Fruit fly (Drosophila melanogaster): ENCODE measurements around the gene shop.

Gene shop

DNA sequence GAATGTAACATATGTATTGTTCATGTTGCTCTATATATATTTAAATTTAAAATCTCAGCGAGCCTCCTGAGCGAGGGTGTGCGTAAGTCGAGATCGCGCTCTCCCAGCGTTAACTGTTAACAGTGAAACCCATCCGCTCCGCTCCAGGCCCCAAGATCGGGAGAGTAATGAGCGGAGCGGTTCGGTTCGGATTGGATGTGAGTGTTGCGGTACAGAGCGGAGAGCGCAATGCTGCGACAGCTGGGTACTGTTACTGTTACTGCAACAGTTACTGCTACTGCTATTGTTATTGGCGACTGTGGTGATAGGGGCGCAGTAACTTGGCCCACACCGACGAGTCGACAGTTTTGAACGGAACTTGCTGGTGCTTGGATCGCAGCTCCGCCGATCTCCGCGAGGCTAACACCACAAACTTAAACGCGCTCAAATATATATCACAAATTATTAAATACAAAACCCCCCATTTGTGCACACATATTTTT is 16.0 kb downstream of the shop start, which contains the start of gene Pvf1 (continued):
- TF ChIP-seq Awh (GFP tag; IDR thresholded peaks at IDR 0.05) (no peak), Trl (optimal IDR thresholded peaks at IDR 0.05) (peak; percentile 82), Trl (GFP tag; optimal IDR thresholded peaks at IDR 0.05) (no peak), gt (GFP tag; IDR thresholded peaks at IDR 0.05) (no peak), sens (GFP tag) (peak; percentile 80), CG18476 (GFP tag; optimal IDR thresholded peaks at IDR 0.05) (no peak), chinmo (GFP tag; IDR thresholded peaks at IDR 0.05; ENCODE audit: partially characterized antibody) (peak; percentile 68; the same call in 1 of the 4 replicates), CG6791 (GFP tag; IDR thresholded peaks at IDR 0.05; ENCODE audit: partially characterized antibody) (no peak), CG8765 (GFP tag; IDR thresholded peaks at IDR 0.05) (no peak), pan (optimal IDR thresholded peaks at IDR 0.05) (no peak), pan (GFP tag; optimal IDR thresholded peaks at IDR 0.05 in 1 of 2, IDR thresholded peaks at IDR 0.05 in 1 of 2) (no peak), Sry-β (GFP tag; optimal IDR thresholded peaks at IDR 0.05) (no peak), Sox100B (GFP tag; optimal IDR thresholded peaks at IDR 0.05) (no peak), ato (GFP tag; IDR thresholded peaks at IDR 0.05; ENCODE audit: partially characterized antibody) (no peak), HmgZ (tag; optimal IDR thresholded peaks at IDR 0.05) (peak; percentile 25), run (tag; optimal IDR thresholded peaks at IDR 0.05) (no peak), CG15269 (tag; optimal IDR thresholded peaks at IDR 0.05) (peak; percentile 36), CG9932 (GFP tag; IDR thresholded peaks at IDR 0.05) (no peak), CG17568 (GFP tag; optimal IDR thresholded peaks at IDR 0.05) (no peak), Myb (GFP tag; optimal IDR thresholded peaks at IDR 0.05) (no peak), CG17612 (GFP tag; IDR thresholded peaks at IDR 0.05) (no peak), D19A (tag; optimal IDR thresholded peaks at IDR 0.05) (peak; percentile 67), pnt (GFP tag; optimal IDR thresholded peaks at IDR 0.05) (no peak), dati (GFP tag; IDR thresholded peaks at IDR 0.05) (no peak), CG8281 (tag; optimal IDR thresholded peaks at IDR 0.05) (peak; percentile 29), lilli (GFP tag; optimal IDR thresholded peaks at IDR 0.05) (no peak), Jarid2 (GFP tag; optimal IDR thresholded peaks at IDR 0.05) (peak; percentile 80), Adf1 (GFP tag; IDR thresholded peaks at IDR 0.05) (peak; percentile 25; the same call in 1 of the 2 replicates), H15 (GFP tag; IDR thresholded peaks at IDR 0.05) (no peak), kay (GFP tag; optimal IDR thresholded peaks at IDR 0.05) (no peak), tna (GFP tag; IDR thresholded peaks at IDR 0.05; ENCODE audit: partially characterized antibody) (0 out of 2 replicates have a peak, but pooled peaks have one; percentile 19), dmrt11E (tag; optimal IDR thresholded peaks at IDR 0.05) (no peak), HLHmδ (GFP tag; optimal IDR thresholded peaks at IDR 0.05) (no peak), CG11504 (tag; optimal IDR thresholded peaks at IDR 0.05) (no peak), row (GFP tag; IDR thresholded peaks at IDR 0.05) (peak; percentile 77), Nf-YC (tag; optimal IDR thresholded peaks at IDR 0.05) (peak; percentile 34), Meics (GFP tag; optimal IDR thresholded peaks at IDR 0.05) (peak; percentile 1), lola (GFP tag; optimal IDR thresholded peaks at IDR 0.05) (no peak), CrebB (tag; optimal IDR thresholded peaks at IDR 0.05) (no peak), ewg (GFP tag; optimal IDR thresholded peaks at IDR 0.05) (no peak), fu2 (GFP tag; optimal IDR thresholded peaks at IDR 0.05) (no peak), sc (optimal IDR thresholded peaks at IDR 0.05) (no peak), sc (GFP tag; optimal IDR thresholded peaks at IDR 0.05) (no peak), abd-A (tag; optimal IDR thresholded peaks at IDR 0.05) (no peak), Sox102F (GFP tag; optimal IDR thresholded peaks at IDR 0.05) (no peak), sd (tag; optimal IDR thresholded peaks at IDR 0.05) (no peak), kni (GFP tag; optimal IDR thresholded peaks at IDR 0.05) (peak; percentile 25), Dek (tag; optimal IDR thresholded peaks at IDR 0.05) (no peak), CG9437 (GFP tag; optimal IDR thresholded peaks at IDR 0.05) (no peak), vfl (GFP tag; optimal IDR thresholded peaks at IDR 0.05) (no peak), so (GFP tag; IDR thresholded peaks at IDR 0.05) (peak; percentile 36; the same call in 1 of the 3 replicates)
